Worm (Caenorhabditis elegans) whole organism, L4/young adult: ENCODE results near the gene C54F6.5.

Experiments
- dao-5 ChIP-seq: sonication (generic microtip); optimal IDR thresholded peaks from 2 replicates; lab custom pipeline; 2016; ENCODE audit warnings: missing genotype, missing genetic modification characterization, moderate library complexity, missing compliant biosample characterization
- him-1 ChIP-seq: sonication (generic microtip); optimal IDR thresholded peaks from 2 replicates; lab custom pipeline; 2016; ENCODE audit warnings: missing genotype, missing genetic modification reagents, missing genetic modification characterization, missing compliant biosample characterization

- TF ChIP-seq dao-5 (tag; lab: Kevin White, UChicago): no peak
- TF ChIP-seq him-1 (tag; lab: Kevin White, UChicago): no peak
Observed at ce11 chrV:7504271-7504670, 24.6 kb upstream of the C54F6.5 start, which contains the start of gene srh-229.
